Fruit fly (Drosophila melanogaster): Measurements from ENCODE around the gene ea.

DNA sequence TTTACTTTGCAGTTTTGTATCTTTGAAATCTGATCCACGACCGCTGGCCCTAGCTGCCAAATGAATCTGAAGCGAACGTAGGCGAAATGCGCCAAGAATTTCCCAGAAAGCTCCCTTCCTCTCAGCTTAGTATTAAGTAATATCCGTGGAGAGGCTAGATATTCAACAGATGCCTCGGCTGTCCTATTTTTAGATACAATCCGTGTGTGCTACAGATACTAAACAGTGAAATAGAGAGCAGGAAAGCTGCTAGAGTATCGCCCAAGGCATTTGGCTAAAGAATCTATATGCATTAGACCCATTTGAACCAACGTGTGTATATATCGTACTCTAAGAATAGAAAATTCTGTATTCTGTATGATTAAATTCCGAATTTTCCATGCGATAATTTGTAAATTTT is 46.2 kb upstream of the ea start:
- TF ChIP-seq CG34367 (tag; optimal IDR thresholded peaks at IDR 0.05) (no peak), EcR (GFP tag; optimal IDR thresholded peaks at IDR 0.05) (no peak)

All from whole organism, pupa.